Worm (Caenorhabditis elegans) whole organism, L4 larva: ENCODE data around the gene T24B8.7.

Source experiments
- F44E2.7 ChIP-seq: fragments of 200-800 bp; sonication (Bioruptor generic); IDR thresholded peaks from 2 replicates; pipeline ENCODE4 v2.1.2; 2022; ENCODE audit warnings: missing genetic modification characterization, missing compliant biosample characterization
- T20F7.1 ChIP-seq: fragments of 200-800 bp; sonication (Bioruptor generic); optimal IDR thresholded peaks from 2 replicates; lab custom pipeline; 2018; ENCODE audit warnings: mild to moderate bottlenecking, missing genetic modification characterization, missing compliant biosample characterization
- Y48G9A.11 ChIP-seq: fragments of 200-800 bp; sonication (Bioruptor generic); IDR thresholded peaks from 2 replicates; pipeline ENCODE4 v1.3.6; 2022; ENCODE audit warnings: missing genetic modification reagents, missing genetic modification characterization, missing compliant biosample characterization
- ZK546.5 ChIP-seq, 2 experiments: sonication (generic microtip); optimal IDR thresholded peaks; 2 replicates each; lab custom pipeline; 2017; ENCODE audit warnings: missing biosample characterization in 2 of 2, missing genetic modification characterization in 2 of 2
- aha-1 ChIP-seq: fragments of 150-350 bp; peaks from one replicate; lab custom pipeline; 2014; ENCODE audit warnings: missing biosample characterization, missing genetic modification characterization
- ceh-28 ChIP-seq: fragments of 150-350 bp; optimal IDR thresholded peaks from 2 replicates; lab custom pipeline; 2014; ENCODE audit warnings: missing biosample characterization, missing genetic modification reagents, missing genetic modification characterization
- ceh-32 ChIP-seq: sonication (generic microtip); optimal IDR thresholded peaks from 2 replicates; lab custom pipeline; 2016; ENCODE audit warnings: mild to moderate bottlenecking, missing genetic modification characterization, missing compliant biosample characterization; ENCODE audit not compliant: poor library complexity
- ctbp-1 ChIP-seq: fragments of 200-800 bp; sonication (Bioruptor generic); IDR thresholded peaks from 2 replicates; pipeline ENCODE4 v1.3.6; 2022; ENCODE audit warnings: missing genetic modification reagents, missing genetic modification characterization, missing compliant biosample characterization
- daf-12 ChIP-seq: fragments of 150-350 bp; optimal IDR thresholded peaks from 2 replicates; lab custom pipeline; 2014; ENCODE audit warnings: missing biosample characterization, missing genetic modification reagents, missing genetic modification characterization
- daf-16 ChIP-seq, 3 experiments: sonication (generic microtip); optimal IDR thresholded peaks; 2 replicates each; lab custom pipeline; 2016 to 2017; ENCODE audit warnings: missing genetic modification characterization in 3 of 3, missing genetic modification reagents in 3 of 3, mild to moderate bottlenecking in 2 of 3, missing compliant biosample characterization in 2 of 3, missing biosample characterization in 1 of 3, moderate library complexity in 1 of 3
- dmd-8 ChIP-seq: fragments of 200-800 bp; sonication (Bioruptor generic); IDR thresholded peaks from 2 replicates; pipeline ENCODE4 v1.3.6; 2022; ENCODE audit warnings: missing genetic modification characterization, missing compliant biosample characterization
- dpl-1 ChIP-seq: fragments of 150-350 bp; optimal IDR thresholded peaks from 2 replicates; lab custom pipeline; 2014; ENCODE audit warnings: missing biosample characterization, missing genetic modification reagents, missing genetic modification characterization
- duxl-1 ChIP-seq: sonication (generic microtip); optimal IDR thresholded peaks from 2 replicates; lab custom pipeline; 2016; ENCODE audit warnings: mild to moderate bottlenecking, missing genetic modification characterization, moderate library complexity, missing compliant biosample characterization; ENCODE audit not compliant: poor library complexity
- dve-1 ChIP-seq: sonication (generic microtip); optimal IDR thresholded peaks from 2 replicates; lab custom pipeline; 2017; ENCODE audit warnings: antibody characterized with exemption, mild to moderate bottlenecking, missing genetic modification characterization, missing compliant biosample characterization; ENCODE audit not compliant: insufficient read depth
- egl-27 ChIP-seq: sonication (generic microtip); optimal IDR thresholded peaks from 3 replicates; lab custom pipeline; 2017; ENCODE audit warnings: missing biosample characterization, missing genetic modification reagents, missing genetic modification characterization
- egl-43 ChIP-seq: fragments of 200-800 bp; sonication (Bioruptor generic); IDR thresholded peaks from 2 replicates; pipeline ENCODE4 v1.3.6; 2022; ENCODE audit warnings: missing genetic modification reagents, missing genetic modification characterization, missing compliant biosample characterization
- fkh-10 ChIP-seq: fragments of 150-350 bp; optimal IDR thresholded peaks from 2 replicates; lab custom pipeline; 2014; ENCODE audit warnings: missing biosample characterization, missing genetic modification reagents, missing genetic modification characterization
- fos-1 ChIP-seq: fragments of 150-350 bp; optimal IDR thresholded peaks from 2 replicates; lab custom pipeline; 2014; ENCODE audit warnings: missing biosample characterization, missing genetic modification characterization
- hlh-11 ChIP-seq: fragments of 200-800 bp; sonication (Bioruptor generic); optimal IDR thresholded peaks from 2 replicates; lab custom pipeline; 2018; ENCODE audit warnings: mild to moderate bottlenecking, missing genetic modification characterization, missing compliant biosample characterization
- hlh-30 ChIP-seq: sonication (generic microtip); optimal IDR thresholded peaks from 2 replicates; lab custom pipeline; 2017; ENCODE audit warnings: antibody characterized with exemption, mild to moderate bottlenecking, missing genetic modification characterization, missing compliant biosample characterization; ENCODE audit not compliant: insufficient read depth
- hmg-1.1 ChIP-seq: fragments of 200-800 bp; sonication (Bioruptor generic); IDR thresholded peaks from 2 replicates; pipeline ENCODE4 v1.3.6; 2022; ENCODE audit warnings: missing genetic modification reagents, missing genetic modification characterization, missing compliant biosample characterization
- lin-13 ChIP-seq: fragments of 150-350 bp; optimal IDR thresholded peaks from 2 replicates; lab custom pipeline; 2014; ENCODE audit warnings: missing biosample characterization, missing genetic modification reagents, missing genetic modification characterization
- lin-38 ChIP-seq: fragments of 200-800 bp; sonication (Bioruptor generic); IDR thresholded peaks from 2 replicates; pipeline ENCODE4 v1.3.6; 2022; ENCODE audit warnings: missing genetic modification reagents, missing genetic modification characterization, missing compliant biosample characterization
- lin-39 ChIP-seq: fragments of 150-350 bp; optimal IDR thresholded peaks from 2 replicates; lab custom pipeline; 2014; ENCODE audit warnings: missing biosample characterization, missing genetic modification reagents, missing genetic modification characterization
- lsy-2 ChIP-seq, 2 experiments: fragments of 150-350 bp in 1 of 2; sonication (generic microtip) in 1 of 2; optimal IDR thresholded peaks; 2 replicates each; lab custom pipeline; 2014 to 2017; ENCODE audit warnings: missing biosample characterization in 2 of 2, missing genetic modification characterization in 2 of 2
- madf-9 ChIP-seq: fragments of 200-800 bp; sonication (Bioruptor generic); conservative IDR thresholded peaks from 2 replicates; pipeline ENCODE4 v1.3.6; 2022; ENCODE audit warnings: missing genetic modification reagents, missing genetic modification characterization, missing compliant biosample characterization
- mdt-29 ChIP-seq: fragments of 200-800 bp; sonication (Bioruptor generic); IDR thresholded peaks from 2 replicates; pipeline ENCODE4 v1.3.6; 2022; ENCODE audit warnings: missing genetic modification reagents, missing genetic modification characterization, missing compliant biosample characterization
- mxl-3 ChIP-seq: fragments of 200-800 bp; sonication (Bioruptor generic); optimal IDR thresholded peaks from 2 replicates; lab custom pipeline; 2018; ENCODE audit warnings: mild to moderate bottlenecking, missing genetic modification characterization, missing compliant biosample characterization
- nhr-10 ChIP-seq: fragments of 150-350 bp; optimal IDR thresholded peaks from 2 replicates; lab custom pipeline; 2014; ENCODE audit warnings: missing biosample characterization, missing genetic modification characterization
- nhr-102 ChIP-seq: sonication (generic microtip); optimal IDR thresholded peaks from 2 replicates; lab custom pipeline; 2016; ENCODE audit warnings: mild to moderate bottlenecking, missing genetic modification characterization, moderate library complexity, missing compliant biosample characterization
- nhr-11 ChIP-seq: fragments of 150-350 bp; optimal IDR thresholded peaks from 2 replicates; lab custom pipeline; 2014; ENCODE audit warnings: missing biosample characterization, missing genetic modification characterization
- nhr-6 ChIP-seq: fragments of 150-350 bp; optimal IDR thresholded peaks from 2 replicates; lab custom pipeline; 2014; ENCODE audit warnings: missing biosample characterization, missing genetic modification characterization
- pha-4 ChIP-seq, 2 experiments: fragments of 150-350 bp in 1 of 2; fragments of 200-800 bp in 1 of 2; sonication (Bioruptor generic) in 1 of 2; IDR thresholded peaks in 1 of 2; optimal IDR thresholded peaks in 1 of 2; 2 replicates each; pipeline versions ENCODE4 v1.3.6 to Lab custom; 2014 to 2022; ENCODE audit warnings: missing genetic modification characterization in 2 of 2, missing genetic modification reagents in 2 of 2, missing biosample characterization in 1 of 2, missing compliant biosample characterization in 1 of 2
- pqm-1 ChIP-seq: sonication (generic microtip); optimal IDR thresholded peaks from 2 replicates; lab custom pipeline; 2017; ENCODE audit warnings: missing biosample characterization, missing genetic modification characterization
- rbr-2 ChIP-seq: sonication (generic microtip); optimal IDR thresholded peaks from 2 replicates; lab custom pipeline; 2016; ENCODE audit warnings: missing genotype, missing genetic modification characterization, missing compliant biosample characterization
- saeg-2 ChIP-seq: fragments of 200-800 bp; sonication (Bioruptor generic); IDR thresholded peaks from 2 replicates; pipeline ENCODE4 v1.3.6; 2022; ENCODE audit warnings: missing genetic modification reagents, missing genetic modification characterization, missing compliant biosample characterization
- set-16 ChIP-seq: fragments of 200-800 bp; sonication (Bioruptor generic); IDR thresholded peaks from 2 replicates; pipeline ENCODE4 v1.3.6; 2022; ENCODE audit warnings: missing genetic modification reagents, missing genetic modification characterization, missing compliant biosample characterization
- spr-3 ChIP-seq: fragments of 200-800 bp; sonication (Bioruptor generic); optimal IDR thresholded peaks from 2 replicates; lab custom pipeline; 2018; ENCODE audit warnings: mild to moderate bottlenecking, missing genetic modification characterization, missing compliant biosample characterization
- tag-97 ChIP-seq: fragments of 200-800 bp; sonication (Bioruptor generic); IDR thresholded peaks from 2 replicates; pipeline ENCODE4 v1.3.6; 2022; ENCODE audit warnings: missing genetic modification characterization, missing compliant biosample characterization
- unc-130 ChIP-seq: sonication (generic microtip); optimal IDR thresholded peaks from 2 replicates; lab custom pipeline; 2016; ENCODE audit warnings: missing genetic modification reagents, missing genetic modification characterization, missing compliant biosample characterization
- unc-62 ChIP-seq, 3 experiments: fragments of 150-350 bp in 1 of 3; sonication (generic microtip); optimal IDR thresholded peaks in 2 of 3; peaks in 1 of 3; 1 replicate in 1 of 3; 2 replicates in 2 of 3; lab custom pipeline; 2014 to 2017; ENCODE audit warnings: missing biosample characterization in 3 of 3, missing genetic modification characterization in 3 of 3, missing genetic modification reagents in 3 of 3, missing genotype in 1 of 3
- zip-2 ChIP-seq: fragments of 150-350 bp; optimal IDR thresholded peaks from 2 replicates; lab custom pipeline; 2014; ENCODE audit warnings: missing biosample characterization, missing genetic modification characterization
- ztf-11 ChIP-seq: fragments of 150-350 bp; optimal IDR thresholded peaks from 2 replicates; lab custom pipeline; 2014; ENCODE audit warnings: missing biosample characterization, missing genetic modification characterization

Gene T24B8.7

DNA sequence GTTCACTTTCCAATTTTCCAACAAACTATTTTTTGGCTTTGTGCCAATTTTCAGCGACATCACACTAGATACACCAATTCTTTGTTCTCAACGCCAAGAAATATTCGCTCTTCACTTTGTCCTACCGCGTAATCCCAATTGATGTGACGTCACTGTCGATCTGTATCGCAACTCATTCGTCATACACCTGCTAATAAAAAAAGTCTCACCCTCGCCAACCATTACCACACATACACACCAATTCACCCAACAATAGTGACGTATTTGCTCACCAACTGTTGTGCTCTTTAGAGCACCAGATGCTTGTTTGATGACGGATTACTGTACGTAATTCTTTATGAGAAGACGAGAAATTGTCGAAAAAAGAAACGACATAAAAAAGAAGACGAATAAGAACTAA is 9.9 kb upstream of the T24B8.7 start (continued):
- TF ChIP-seq hmg-1.1 (GFP tag; lab: Robert Waterston, UW) (no peak), egl-43 (no peak), egl-27 (tag; lab: Kevin White, UChicago) (no peak)

DNA sequence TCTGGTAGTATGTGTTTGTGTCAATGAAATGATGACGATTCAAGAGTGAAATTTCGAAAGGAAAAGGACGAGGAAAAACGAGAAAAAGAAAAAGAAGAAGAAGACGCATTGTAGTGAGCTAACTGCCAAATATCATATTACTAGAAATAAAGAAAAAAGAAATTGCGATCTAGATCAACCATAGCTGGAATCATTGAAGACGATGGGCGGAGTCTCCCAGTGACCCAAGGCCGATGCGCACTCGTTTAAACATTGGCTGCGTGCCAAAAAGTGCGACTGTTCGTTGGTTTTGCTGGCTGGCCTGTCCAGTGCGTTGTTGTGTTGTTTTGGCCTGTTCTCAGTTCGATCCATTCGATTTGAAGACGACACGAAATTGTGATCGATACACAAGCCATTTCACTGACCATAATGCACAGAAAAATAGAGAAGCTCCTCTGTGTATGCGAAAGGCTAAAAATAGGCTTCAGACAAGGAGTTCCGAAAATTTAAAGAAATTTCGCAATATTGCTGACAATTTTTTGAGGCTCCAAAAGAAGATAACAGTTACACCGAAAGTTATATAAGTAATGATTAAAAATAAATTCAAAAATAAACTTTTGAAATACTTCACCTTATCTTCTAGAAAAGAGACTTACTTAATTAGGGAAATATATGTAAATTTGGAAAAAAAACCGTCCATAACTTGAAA is 8.9 kb upstream of the T24B8.7 start:
- TF ChIP-seq ceh-28 (tag; lab: Kevin White, UChicago) (no peak), unc-62 (GFP tag; optimal IDR thresholded peaks at IDR 0.05 in 1 of 2; lab: Kevin White, UChicago) (peak in 1 of 2 experiments; percentile 12), unc-62 (tag; optimal IDR thresholded peaks at IDR 0.05; lab: Kevin White, UChicago) (no peak), daf-16 (GFP tag; optimal IDR thresholded peaks at IDR 0.05; lab: Kevin White, UChicago) (no peak), daf-16 (tag; optimal IDR thresholded peaks at IDR 0.05; lab: Kevin White, UChicago) (peak; percentile 10)

DNA sequence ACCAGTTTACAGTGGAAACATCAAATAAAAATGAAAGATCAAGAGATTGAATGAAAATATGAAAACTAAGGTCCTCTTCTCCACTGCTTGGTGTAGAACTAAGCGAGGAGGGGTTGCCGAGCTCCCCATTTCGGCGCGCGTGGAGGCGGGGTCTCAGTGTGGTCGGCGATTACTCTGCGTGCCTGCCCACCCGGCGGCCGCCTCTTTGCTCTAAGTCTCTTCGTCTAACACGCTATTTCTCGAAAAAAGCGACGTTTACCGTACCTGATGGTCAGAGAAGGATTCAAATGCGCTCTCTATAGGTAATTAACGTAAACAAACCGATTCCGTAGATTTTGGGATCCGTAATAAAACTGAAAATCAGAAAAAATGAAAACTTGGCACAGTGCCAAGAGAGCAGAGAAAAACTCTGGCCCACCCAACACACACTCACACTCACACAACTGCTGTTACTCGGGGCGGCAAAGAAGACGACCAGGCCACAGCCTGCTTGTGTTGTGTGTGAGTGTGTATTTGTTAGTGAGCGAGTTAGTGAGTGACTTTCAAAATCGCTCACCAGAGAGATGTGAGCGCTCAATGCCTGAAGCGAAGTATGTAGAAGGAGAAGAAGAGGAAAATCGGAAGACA is 8.2 kb upstream of the T24B8.7 start:
- TF ChIP-seq fos-1 (tag; lab: Kevin White, UChicago), result no peak
- no peak for TF ChIP-seq unc-130 (GFP tag; lab: Kevin White, UChicago)
- peak; percentile 71 for TF ChIP-seq hlh-30
- peak; percentile 90 for TF ChIP-seq hmg-1.1 (GFP tag; lab: Robert Waterston, UW)
- no peak for TF ChIP-seq ztf-11 (tag; lab: Kevin White, UChicago)
- peak; percentile 59 for TF ChIP-seq lin-13 (GFP tag; lab: Kevin White, UChicago)
- TF ChIP-seq tag-97 (GFP tag; lab: Robert Waterston, UW), result no peak
- peak; percentile 5 for TF ChIP-seq mxl-3 (GFP tag; lab: Kevin White, UChicago)
- no peak for TF ChIP-seq duxl-1 (tag; lab: Kevin White, UChicago)
- no peak for TF ChIP-seq fkh-10
- TF ChIP-seq nhr-6 (tag; lab: Kevin White, UChicago), result no peak
- peak; percentile 52 for TF ChIP-seq T20F7.1 (GFP tag; lab: Kevin White, UChicago)
- no peak for TF ChIP-seq unc-62 (GFP tag; optimal IDR thresholded peaks at IDR 0.05 in 1 of 2; lab: Kevin White, UChicago)
- no peak for TF ChIP-seq unc-62 (tag; optimal IDR thresholded peaks at IDR 0.05; lab: Kevin White, UChicago)
- peak; percentile 35 for TF ChIP-seq dpl-1 (GFP tag; lab: Kevin White, UChicago)
- TF ChIP-seq spr-3 (GFP tag; lab: Kevin White, UChicago), result no peak
- TF ChIP-seq ceh-32 (tag; lab: Kevin White, UChicago), result peak; percentile 7
- TF ChIP-seq madf-9 (GFP tag; lab: Robert Waterston, UW), result no peak
- peak; percentile 56; the same call in 1 of the 2 replicates for TF ChIP-seq lin-38 (GFP tag; lab: Robert Waterston, UW)
- no peak for TF ChIP-seq Y48G9A.11
- TF ChIP-seq zip-2, result no peak
- no peak for TF ChIP-seq saeg-2
- TF ChIP-seq ZK546.5 (tag; optimal IDR thresholded peaks at IDR 0.05; lab: Kevin White, UChicago), result no peak
- no peak for TF ChIP-seq mdt-29 (GFP tag; lab: Robert Waterston, UW)
- no peak for TF ChIP-seq F44E2.7 (GFP tag; lab: Robert Waterston, UW)
- TF ChIP-seq ctbp-1, result peak; percentile 71
- TF ChIP-seq lsy-2 (tag; optimal IDR thresholded peaks at IDR 0.05; lab: Kevin White, UChicago), result peak; percentile 72 to 76
- peak; percentile 92 for TF ChIP-seq hlh-11 (tag; lab: Kevin White, UChicago)
- peak; percentile 20 for TF ChIP-seq nhr-102 (tag; lab: Kevin White, UChicago)
- TF ChIP-seq rbr-2, result peak; percentile 87
- TF ChIP-seq egl-27 (tag; lab: Kevin White, UChicago), result peak; percentile 3
- TF ChIP-seq set-16 (GFP tag; lab: Robert Waterston, UW), result peak; percentile 89
- no peak for TF ChIP-seq lin-39
- TF ChIP-seq aha-1, result peak; percentile 97
- no peak for TF ChIP-seq pha-4 (GFP tag; IDR thresholded peaks at IDR 0.05; lab: Robert Waterston, UW)
- no peak for TF ChIP-seq pha-4 (tag; optimal IDR thresholded peaks at IDR 0.05; lab: Kevin White, UChicago)
- peak; percentile 76 for TF ChIP-seq nhr-11 (tag; lab: Kevin White, UChicago)
- TF ChIP-seq dmd-8 (GFP tag; lab: Robert Waterston, UW), result no peak
- TF ChIP-seq pqm-1 (tag; lab: Kevin White, UChicago), result no peak
- TF ChIP-seq nhr-10, result peak; percentile 15
- no peak for TF ChIP-seq daf-12 (tag; lab: Kevin White, UChicago)
- TF ChIP-seq dve-1 (tag; lab: Kevin White, UChicago), result peak; percentile 82
